Worm (Caenorhabditis elegans): Measurements from ENCODE around the gene gfrp-1.

DNA sequence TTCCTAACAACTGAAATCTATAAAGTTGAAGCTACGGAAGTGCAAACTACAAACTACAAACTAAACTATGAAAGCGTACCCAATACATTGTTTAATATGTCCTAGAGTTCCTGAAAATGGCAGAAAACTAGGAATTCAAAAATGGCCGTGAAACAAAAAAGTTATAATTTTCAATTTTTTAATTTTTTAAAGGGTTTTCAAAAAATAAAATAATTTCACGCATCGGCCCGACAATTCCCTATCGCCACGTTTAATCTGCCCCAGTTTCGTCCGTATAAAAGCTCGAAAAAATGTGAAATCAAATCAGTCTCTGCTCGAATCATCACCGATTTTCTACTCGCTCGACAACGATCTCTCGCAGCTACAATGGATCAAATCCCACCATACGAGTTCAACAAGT lies 44.7 kb upstream of the gfrp-1 start, which contains the start of gene Y38C1AA.7:
- TF ChIP-seq W03F9.2 (tag; optimal IDR thresholded peaks at IDR 0.05) (no peak), him-1 (tag; optimal IDR thresholded peaks at IDR 0.05) (no peak), dao-5 (tag; optimal IDR thresholded peaks at IDR 0.05) (no peak)

Data from whole organism, L4/young adult.